Worm (Caenorhabditis elegans) whole organism, L4 larva: ENCODE data around the gene enu-3.6.
A peak's percentile ranks its signal among the peaks of the same experiment; 100 is the strongest.

Source experiments
- F26F4.8 ChIP-seq: fragments of 200-800 bp; sonication (Bioruptor generic); conservative IDR thresholded peaks from 2 replicates; pipeline ENCODE4 v1.3.6; 2022; ENCODE audit warnings: missing genetic modification characterization, missing compliant biosample characterization
- F44E2.7 ChIP-seq: fragments of 200-800 bp; sonication (Bioruptor generic); IDR thresholded peaks from 2 replicates; pipeline ENCODE4 v2.1.2; 2022; ENCODE audit warnings: missing genetic modification characterization, missing compliant biosample characterization
- T20F7.1 ChIP-seq: fragments of 200-800 bp; sonication (Bioruptor generic); optimal IDR thresholded peaks from 2 replicates; lab custom pipeline; 2018; ENCODE audit warnings: mild to moderate bottlenecking, missing genetic modification characterization, missing compliant biosample characterization
- Y48G9A.11 ChIP-seq: fragments of 200-800 bp; sonication (Bioruptor generic); IDR thresholded peaks from 2 replicates; pipeline ENCODE4 v1.3.6; 2022; ENCODE audit warnings: missing genetic modification reagents, missing genetic modification characterization, missing compliant biosample characterization
- Y75B8A.6 ChIP-seq: fragments of 200-800 bp; sonication (Bioruptor generic); IDR thresholded peaks from 2 replicates; pipeline ENCODE4 v1.3.6; 2022; ENCODE audit warnings: missing genetic modification reagents, missing genetic modification characterization, missing compliant biosample characterization
- ZK546.5 ChIP-seq, 2 experiments: sonication (generic microtip); optimal IDR thresholded peaks; 2 replicates each; lab custom pipeline; 2017; ENCODE audit warnings: missing biosample characterization in 2 of 2, missing genetic modification characterization in 2 of 2
- ama-1 ChIP-seq: fragments of 150-350 bp; optimal IDR thresholded peaks from 2 replicates; lab custom pipeline; 2014; ENCODE audit warnings: inconsistent platforms, mixed read lengths
- arid-1 ChIP-seq: fragments of 200-800 bp; sonication (Bioruptor generic); conservative IDR thresholded peaks from 2 replicates; pipeline ENCODE4 v1.3.6; 2022; ENCODE audit warnings: missing genetic modification reagents, missing genetic modification characterization, missing compliant biosample characterization
- ceh-20 ChIP-seq: fragments of 200-800 bp; sonication (Bioruptor generic); IDR thresholded peaks from 2 replicates; pipeline ENCODE4 v1.3.6; 2022; ENCODE audit warnings: missing genetic modification reagents, missing genetic modification characterization, missing compliant biosample characterization
- ceh-28 ChIP-seq: fragments of 150-350 bp; optimal IDR thresholded peaks from 2 replicates; lab custom pipeline; 2014; ENCODE audit warnings: missing biosample characterization, missing genetic modification reagents, missing genetic modification characterization
- ceh-32 ChIP-seq: sonication (generic microtip); optimal IDR thresholded peaks from 2 replicates; lab custom pipeline; 2016; ENCODE audit warnings: mild to moderate bottlenecking, missing genetic modification characterization, missing compliant biosample characterization; ENCODE audit not compliant: poor library complexity
- ceh-82 ChIP-seq: sonication (generic microtip); optimal IDR thresholded peaks from 2 replicates; lab custom pipeline; 2017; ENCODE audit warnings: missing biosample characterization, missing genetic modification characterization
- ces-1 ChIP-seq: fragments of 150-350 bp; sonication (generic microtip); optimal IDR thresholded peaks from 4 replicates; lab custom pipeline; 2014; ENCODE audit warnings: missing biosample characterization, missing genetic modification reagents, missing genetic modification characterization
- cey-2 ChIP-seq: sonication (generic microtip); optimal IDR thresholded peaks from 3 replicates; lab custom pipeline; 2017; ENCODE audit warnings: missing genetic modification characterization, mild to moderate bottlenecking, missing compliant biosample characterization, antibody characterized with exemption, borderline replicate concordance; ENCODE audit not compliant: insufficient read depth
- ctbp-1 ChIP-seq: fragments of 200-800 bp; sonication (Bioruptor generic); IDR thresholded peaks from 2 replicates; pipeline ENCODE4 v1.3.6; 2022; ENCODE audit warnings: missing genetic modification reagents, missing genetic modification characterization, missing compliant biosample characterization
- daf-16 ChIP-seq, 3 experiments: sonication (generic microtip); optimal IDR thresholded peaks; 2 replicates each; lab custom pipeline; 2016 to 2017; ENCODE audit warnings: missing genetic modification characterization in 3 of 3, missing genetic modification reagents in 3 of 3, mild to moderate bottlenecking in 2 of 3, missing compliant biosample characterization in 2 of 3, missing biosample characterization in 1 of 3, moderate library complexity in 1 of 3
- daf-8 ChIP-seq: fragments of 200-800 bp; sonication (Bioruptor generic); IDR thresholded peaks from 2 replicates; pipeline ENCODE4 v1.3.6; 2022; ENCODE audit warnings: missing genetic modification characterization, missing compliant biosample characterization
- dmd-9 ChIP-seq: fragments of 200-800 bp; sonication (Bioruptor generic); IDR thresholded peaks from 2 replicates; pipeline ENCODE4 v1.3.6; 2022; ENCODE audit warnings: missing genetic modification reagents, missing genetic modification characterization, missing compliant biosample characterization
- dpl-1 ChIP-seq: fragments of 150-350 bp; optimal IDR thresholded peaks from 2 replicates; lab custom pipeline; 2014; ENCODE audit warnings: missing biosample characterization, missing genetic modification reagents, missing genetic modification characterization
- dve-1 ChIP-seq: sonication (generic microtip); optimal IDR thresholded peaks from 2 replicates; lab custom pipeline; 2017; ENCODE audit warnings: antibody characterized with exemption, mild to moderate bottlenecking, missing genetic modification characterization, missing compliant biosample characterization; ENCODE audit not compliant: insufficient read depth
- egl-27 ChIP-seq: sonication (generic microtip); optimal IDR thresholded peaks from 3 replicates; lab custom pipeline; 2017; ENCODE audit warnings: missing biosample characterization, missing genetic modification reagents, missing genetic modification characterization
- hif-1 ChIP-seq, 2 experiments: sonication (generic microtip); optimal IDR thresholded peaks; 2 replicates each; lab custom pipeline; 2016 to 2017; ENCODE audit warnings: missing compliant biosample characterization in 2 of 2, missing genetic modification characterization in 2 of 2, missing genetic modification reagents in 2 of 2, missing genotype in 2 of 2, mild to moderate bottlenecking in 1 of 2
- hlh-30 ChIP-seq: sonication (generic microtip); optimal IDR thresholded peaks from 2 replicates; lab custom pipeline; 2017; ENCODE audit warnings: antibody characterized with exemption, mild to moderate bottlenecking, missing genetic modification characterization, missing compliant biosample characterization; ENCODE audit not compliant: insufficient read depth
- hmg-1.1 ChIP-seq: fragments of 200-800 bp; sonication (Bioruptor generic); IDR thresholded peaks from 2 replicates; pipeline ENCODE4 v1.3.6; 2022; ENCODE audit warnings: missing genetic modification reagents, missing genetic modification characterization, missing compliant biosample characterization
- jun-1 ChIP-seq: fragments of 150-350 bp; optimal IDR thresholded peaks from 2 replicates; lab custom pipeline; 2014; ENCODE audit warnings: missing biosample characterization, missing genetic modification reagents, missing genetic modification characterization
- lin-1 ChIP-seq: fragments of 200-800 bp; sonication (Bioruptor generic); IDR thresholded peaks from 2 replicates; pipeline ENCODE4 v1.3.6; 2022; ENCODE audit warnings: missing genetic modification reagents, missing genetic modification characterization, missing compliant biosample characterization
- lir-3 ChIP-seq: sonication (generic microtip); optimal IDR thresholded peaks from 2 replicates; lab custom pipeline; 2016; ENCODE audit warnings: mild to moderate bottlenecking, missing genetic modification characterization, missing compliant biosample characterization
- lsy-2 ChIP-seq, 2 experiments: fragments of 150-350 bp in 1 of 2; sonication (generic microtip) in 1 of 2; optimal IDR thresholded peaks; 2 replicates each; lab custom pipeline; 2014 to 2017; ENCODE audit warnings: missing biosample characterization in 2 of 2, missing genetic modification characterization in 2 of 2
- madf-5 ChIP-seq, 2 experiments: fragments of 200-800 bp; sonication (Bioruptor generic); IDR thresholded peaks; 2 replicates each; pipeline ENCODE4 v1.3.6; 2022; ENCODE audit warnings: missing compliant biosample characterization in 2 of 2, missing genetic modification characterization in 2 of 2
- mdt-29 ChIP-seq: fragments of 200-800 bp; sonication (Bioruptor generic); IDR thresholded peaks from 2 replicates; pipeline ENCODE4 v1.3.6; 2022; ENCODE audit warnings: missing genetic modification reagents, missing genetic modification characterization, missing compliant biosample characterization
- mxl-2 ChIP-seq: fragments of 200-800 bp; sonication (Bioruptor generic); conservative IDR thresholded peaks from 2 replicates; pipeline ENCODE4 v1.3.6; 2022; ENCODE audit warnings: missing genetic modification reagents, missing genetic modification characterization, missing compliant biosample characterization
- mxl-3 ChIP-seq: fragments of 200-800 bp; sonication (Bioruptor generic); optimal IDR thresholded peaks from 2 replicates; lab custom pipeline; 2018; ENCODE audit warnings: mild to moderate bottlenecking, missing genetic modification characterization, missing compliant biosample characterization
- nhr-102 ChIP-seq: sonication (generic microtip); optimal IDR thresholded peaks from 2 replicates; lab custom pipeline; 2016; ENCODE audit warnings: mild to moderate bottlenecking, missing genetic modification characterization, moderate library complexity, missing compliant biosample characterization
- nhr-28 ChIP-seq: fragments of 150-350 bp; optimal IDR thresholded peaks from 2 replicates; lab custom pipeline; 2014; ENCODE audit warnings: missing biosample characterization, missing genetic modification characterization
- nhr-48 ChIP-seq: sonication (generic microtip); optimal IDR thresholded peaks from 2 replicates; lab custom pipeline; 2016; ENCODE audit warnings: mild to moderate bottlenecking, missing genetic modification characterization, missing compliant biosample characterization
- pha-4 ChIP-seq, 2 experiments: fragments of 150-350 bp in 1 of 2; fragments of 200-800 bp in 1 of 2; sonication (Bioruptor generic) in 1 of 2; IDR thresholded peaks in 1 of 2; optimal IDR thresholded peaks in 1 of 2; 2 replicates each; pipeline versions ENCODE4 v1.3.6 to Lab custom; 2014 to 2022; ENCODE audit warnings: missing genetic modification characterization in 2 of 2, missing genetic modification reagents in 2 of 2, missing biosample characterization in 1 of 2, missing compliant biosample characterization in 1 of 2
- php-3 ChIP-seq: fragments of 200-800 bp; sonication (Bioruptor generic); IDR thresholded peaks from 2 replicates; pipeline ENCODE4 v1.3.6; 2022; ENCODE audit warnings: missing genetic modification reagents, missing genetic modification characterization, missing compliant biosample characterization
- set-16 ChIP-seq: fragments of 200-800 bp; sonication (Bioruptor generic); IDR thresholded peaks from 2 replicates; pipeline ENCODE4 v1.3.6; 2022; ENCODE audit warnings: missing genetic modification reagents, missing genetic modification characterization, missing compliant biosample characterization
- skn-1 ChIP-seq: fragments of 150-350 bp; optimal IDR thresholded peaks from 2 replicates; lab custom pipeline; 2014; ENCODE audit warnings: missing biosample characterization, missing genetic modification characterization
- spr-3 ChIP-seq: fragments of 200-800 bp; sonication (Bioruptor generic); optimal IDR thresholded peaks from 2 replicates; lab custom pipeline; 2018; ENCODE audit warnings: mild to moderate bottlenecking, missing genetic modification characterization, missing compliant biosample characterization
- unc-130 ChIP-seq: sonication (generic microtip); optimal IDR thresholded peaks from 2 replicates; lab custom pipeline; 2016; ENCODE audit warnings: missing genetic modification reagents, missing genetic modification characterization, missing compliant biosample characterization
- unc-62 ChIP-seq, 3 experiments: fragments of 150-350 bp in 1 of 3; sonication (generic microtip); optimal IDR thresholded peaks in 2 of 3; peaks in 1 of 3; 1 replicate in 1 of 3; 2 replicates in 2 of 3; lab custom pipeline; 2014 to 2017; ENCODE audit warnings: missing biosample characterization in 3 of 3, missing genetic modification characterization in 3 of 3, missing genetic modification reagents in 3 of 3, missing genotype in 1 of 3
- zfp-3 ChIP-seq: fragments of 200-800 bp; sonication (Bioruptor generic); conservative IDR thresholded peaks from 2 replicates; pipeline ENCODE4 v1.3.6; 2022; ENCODE audit warnings: missing genetic modification reagents, missing genetic modification characterization, missing compliant biosample characterization
- ztf-11 ChIP-seq: fragments of 150-350 bp; optimal IDR thresholded peaks from 2 replicates; lab custom pipeline; 2014; ENCODE audit warnings: missing biosample characterization, missing genetic modification characterization
- ztf-7 ChIP-seq: fragments of 150-350 bp; optimal IDR thresholded peaks from 2 replicates; lab custom pipeline; 2014; ENCODE audit warnings: missing biosample characterization, missing genetic modification characterization

enu-3.6 gene

ce11 chrIII:10759050-10760023, 9.1 kb downstream of the enu-3.6 start, which contains the start of gene tasp-1 (continued):
- TF ChIP-seq ceh-28 (tag; lab: Kevin White, UChicago) = peak; percentile 96
- TF ChIP-seq ctbp-1 (GFP tag; lab: Robert Waterston, UW) = peak; percentile 100
- peak; percentile 97 for TF ChIP-seq nhr-48 (tag; lab: Kevin White, UChicago)
- TF ChIP-seq set-16 (GFP tag; lab: Robert Waterston, UW) = peak; percentile 99
- TF ChIP-seq F26F4.8 (GFP tag; lab: Robert Waterston, UW) = peak; percentile 61; the same call in 1 of the 2 replicates
- TF ChIP-seq mdt-29 = peak; percentile 100
- peak; percentile 99 for TF ChIP-seq T20F7.1 (GFP tag; lab: Kevin White, UChicago)
- peak; percentile 100 for TF ChIP-seq hlh-30 (tag; lab: Kevin White, UChicago)
- TF ChIP-seq mxl-2 = peak; percentile 95
- TF ChIP-seq skn-1 (tag; lab: Kevin White, UChicago) = peak; percentile 98
- TF ChIP-seq daf-16 (GFP tag; optimal IDR thresholded peaks at IDR 0.05; lab: Kevin White, UChicago) = peak; percentile 94 to 97
- TF ChIP-seq daf-16 (tag; optimal IDR thresholded peaks at IDR 0.05; lab: Kevin White, UChicago) = peak; percentile 94
- TF ChIP-seq hif-1 (tag; optimal IDR thresholded peaks at IDR 0.05; lab: Kevin White, UChicago) = peak; percentile 95 to 99
- TF ChIP-seq ama-1 (lab: Kevin White, UChicago) = peak; percentile 77
- TF ChIP-seq Y75B8A.6 (GFP tag; lab: Robert Waterston, UW) = peak; percentile 99
- peak; percentile 100 for TF ChIP-seq F44E2.7 (GFP tag; lab: Robert Waterston, UW)
- peak; percentile 100 for TF ChIP-seq dve-1 (tag; lab: Kevin White, UChicago)
- peak; percentile 100 for TF ChIP-seq ceh-20 (GFP tag; lab: Robert Waterston, UW)
- TF ChIP-seq daf-8 = peak; percentile 99
- TF ChIP-seq spr-3 (GFP tag; lab: Kevin White, UChicago) = peak; percentile 99
- peak; percentile 98 to 99 for TF ChIP-seq lsy-2 (tag; optimal IDR thresholded peaks at IDR 0.05; lab: Kevin White, UChicago)
- TF ChIP-seq ces-1 (GFP tag; lab: Kevin White, UChicago) = peak; percentile 94
- peak; percentile 99 for TF ChIP-seq nhr-102 (tag; lab: Kevin White, UChicago)
- peak; percentile 62 for TF ChIP-seq ztf-11 (tag; lab: Kevin White, UChicago)
- TF ChIP-seq mxl-3 (GFP tag; lab: Kevin White, UChicago) = peak; percentile 100
- TF ChIP-seq ZK546.5 (tag; optimal IDR thresholded peaks at IDR 0.05; lab: Kevin White, UChicago) = peak in 1 of 2 experiments; percentile 89
- TF ChIP-seq cey-2 (tag; lab: Kevin White, UChicago) = peak; percentile 88
- TF ChIP-seq dpl-1 = peak; percentile 100
- TF ChIP-seq jun-1 (tag; lab: Kevin White, UChicago) = peak; percentile 98
- TF ChIP-seq dmd-9 (GFP tag; lab: Robert Waterston, UW) = peak; percentile 99
- TF ChIP-seq zfp-3 = peak; percentile 100
- peak; percentile 88 for TF ChIP-seq ceh-82 (tag; lab: Kevin White, UChicago)
- TF ChIP-seq php-3 (GFP tag; lab: Robert Waterston, UW) = peak; percentile 99
- peak; percentile 99 for TF ChIP-seq pha-4 (GFP tag; IDR thresholded peaks at IDR 0.05; lab: Robert Waterston, UW)
- TF ChIP-seq pha-4 (tag; optimal IDR thresholded peaks at IDR 0.05; lab: Kevin White, UChicago) = no peak
- peak; percentile 91 for TF ChIP-seq lir-3 (tag; lab: Kevin White, UChicago)
- peak; percentile 90 for TF ChIP-seq ceh-32 (tag; lab: Kevin White, UChicago)
- TF ChIP-seq nhr-28 (tag; lab: Kevin White, UChicago) = peak; percentile 100
- TF ChIP-seq ztf-7 (tag; lab: Kevin White, UChicago) = peak; percentile 91
- peak; percentile 68 to 100 for TF ChIP-seq unc-62 (GFP tag; optimal IDR thresholded peaks at IDR 0.05 in 1 of 2; lab: Kevin White, UChicago)
- TF ChIP-seq unc-62 (tag; optimal IDR thresholded peaks at IDR 0.05; lab: Kevin White, UChicago) = peak; percentile 90
- TF ChIP-seq madf-5 (GFP tag; IDR thresholded peaks at IDR 0.05; lab: Robert Waterston, UW) = peak; percentile 99
- TF ChIP-seq egl-27 = peak; percentile 88
- peak; percentile 99 for TF ChIP-seq unc-130 (GFP tag; lab: Kevin White, UChicago)
- peak; percentile 96 for TF ChIP-seq Y48G9A.11 (GFP tag; lab: Robert Waterston, UW)
- TF ChIP-seq arid-1 (GFP tag; lab: Robert Waterston, UW) = peak; percentile 99
- TF ChIP-seq hmg-1.1 (GFP tag; lab: Robert Waterston, UW) = peak; percentile 100
- TF ChIP-seq lin-1 (GFP tag; lab: Robert Waterston, UW) = peak; percentile 99
